Fruit fly (Drosophila melanogaster) whole organism, embryonic: ENCODE data around the gene Bap111.

Source experiments
- Aef1 ChIP-seq: fragments of 200-800 bp; sonication (Bioruptor generic); IDR thresholded peaks from 3 replicates; pipeline ENCODE4 v1.3.6; 2022; ENCODE audit warnings: missing biosample characterization, missing genetic modification characterization
- CG1024 ChIP-seq: fragments of 200-800 bp; sonication (Bioruptor generic); IDR thresholded peaks from 2 replicates; pipeline ENCODE4 v1.3.6; 2022; ENCODE audit warnings: missing biosample characterization, missing genetic modification characterization
- CG10565 ChIP-seq: fragments of 200-800 bp; sonication (Bioruptor generic); optimal IDR thresholded peaks from 3 replicates; lab custom pipeline; 2016; ENCODE audit warnings: missing biosample characterization, mild to moderate bottlenecking, missing genetic modification characterization
- CG11247 ChIP-seq: fragments of 200-800 bp; sonication (Bioruptor generic); IDR thresholded peaks from 2 replicates; pipeline ENCODE4 v1.3.6; 2022; ENCODE audit warnings: missing biosample characterization, missing genetic modification characterization
- CG11560 ChIP-seq: fragments of 200-800 bp; sonication (Bioruptor generic); IDR thresholded peaks from 3 replicates; pipeline ENCODE4 v1.3.6; 2022; ENCODE audit warnings: missing biosample characterization, missing genetic modification characterization
- CG12071 ChIP-seq: fragments of 200-800 bp; sonication (Bioruptor generic); optimal IDR thresholded peaks from 3 replicates; lab custom pipeline; 2018; ENCODE audit warnings: missing biosample characterization, mild to moderate bottlenecking, missing genetic modification characterization
- CG13287 ChIP-seq: fragments of 200-800 bp; sonication (Bioruptor generic); IDR thresholded peaks from 2 replicates; pipeline ENCODE4 v1.3.6; 2022; ENCODE audit warnings: missing biosample characterization, missing genetic modification characterization; ENCODE audit not compliant: partially characterized antibody
- CG13296 ChIP-seq: fragments of 200-800 bp; sonication (Bioruptor generic); optimal IDR thresholded peaks from 3 replicates; lab custom pipeline; 2018; ENCODE audit warnings: missing biosample characterization, mild to moderate bottlenecking, missing genetic modification characterization
- CG13624 ChIP-seq: fragments of 200-800 bp; sonication (Bioruptor generic); optimal IDR thresholded peaks from 2 replicates; lab custom pipeline; 2016; ENCODE audit warnings: missing biosample characterization, missing genetic modification characterization
- CG13894 ChIP-seq: fragments of 200-800 bp; sonication (Bioruptor generic); optimal IDR thresholded peaks from 3 replicates; lab custom pipeline; 2018; ENCODE audit warnings: missing biosample characterization, mild to moderate bottlenecking, missing genetic modification characterization, moderate library complexity
- CG17359 ChIP-seq: fragments of 200-800 bp; sonication (Bioruptor generic); optimal IDR thresholded peaks from 3 replicates; lab custom pipeline; 2018; ENCODE audit warnings: missing biosample characterization, mild to moderate bottlenecking, missing genetic modification characterization, moderate library complexity
- CG17385 ChIP-seq: fragments of 200-800 bp; sonication (Bioruptor generic); optimal IDR thresholded peaks from 3 replicates; lab custom pipeline; 2018; ENCODE audit warnings: missing biosample characterization, mild to moderate bottlenecking, missing genetic modification characterization
- CG18599 ChIP-seq: fragments of 200-800 bp; sonication (Bioruptor generic); optimal IDR thresholded peaks from 3 replicates; lab custom pipeline; 2017; ENCODE audit warnings: missing biosample characterization, missing genetic modification characterization, mild to moderate bottlenecking, moderate library complexity, missing genetic modification reagents
- CG2116 ChIP-seq: fragments of 200-800 bp; sonication (Bioruptor generic); optimal IDR thresholded peaks from 3 replicates; lab custom pipeline; 2018; ENCODE audit warnings: missing biosample characterization, mild to moderate bottlenecking, missing genetic modification characterization
- CG2129 ChIP-seq: fragments of 200-800 bp; sonication (Bioruptor generic); IDR thresholded peaks from 2 replicates; pipeline ENCODE4 v1.3.6; 2022; ENCODE audit warnings: missing biosample characterization, missing genetic modification characterization; ENCODE audit not compliant: partially characterized antibody
- CG2199 ChIP-seq: fragments of 200-800 bp; sonication (Bioruptor generic); IDR thresholded peaks from 3 replicates; pipeline ENCODE4 v1.3.6; 2022; ENCODE audit warnings: missing biosample characterization, missing genetic modification characterization
- CG31388 ChIP-seq: fragments of 200-800 bp; sonication (Bioruptor generic); optimal IDR thresholded peaks from 2 replicates; lab custom pipeline; 2016; ENCODE audit warnings: missing biosample characterization, missing genetic modification characterization
- CG4328 ChIP-seq: fragments of 200-800 bp; sonication (Bioruptor generic); optimal IDR thresholded peaks from 3 replicates; lab custom pipeline; 2017; ENCODE audit warnings: missing biosample characterization, missing genetic modification reagents, missing genetic modification characterization
- CG4360 ChIP-seq: fragments of 200-800 bp; sonication (Bioruptor generic); IDR thresholded peaks from 2 replicates; pipeline ENCODE4 v1.3.6; 2022; ENCODE audit warnings: missing biosample characterization, missing genetic modification characterization
- CG4404 ChIP-seq: fragments of 200-800 bp; sonication (Bioruptor generic); IDR thresholded peaks from 2 replicates; pipeline ENCODE4 v1.3.6; 2022; ENCODE audit warnings: missing biosample characterization, missing genetic modification characterization
- CG7357 ChIP-seq: fragments of 200-800 bp; sonication (Bioruptor generic); IDR thresholded peaks from 3 replicates; pipeline ENCODE4 v1.3.6; 2022; ENCODE audit warnings: missing biosample characterization, missing genetic modification characterization
- CG9876 ChIP-seq: fragments of 200-800 bp; sonication (Bioruptor generic); optimal IDR thresholded peaks from 2 replicates; lab custom pipeline; 2016; ENCODE audit warnings: missing biosample characterization, missing genetic modification characterization
- Chrac-16 ChIP-seq: fragments of 200-800 bp; sonication (Bioruptor generic); optimal IDR thresholded peaks from 3 replicates; lab custom pipeline; 2016; ENCODE audit warnings: missing biosample characterization, missing genetic modification characterization
- Dref ChIP-seq: fragments of 200-800 bp; sonication (Bioruptor generic); IDR thresholded peaks from 2 replicates; pipeline ENCODE4 v1.3.6; 2022; ENCODE audit warnings: missing biosample characterization, missing genetic modification characterization
- E2f2 ChIP-seq: fragments of 200-800 bp; sonication (Bioruptor generic); IDR thresholded peaks from 2 replicates; pipeline ENCODE4 v1.3.6; 2022; ENCODE audit warnings: missing biosample characterization, missing genetic modification characterization
- Ets97D ChIP-seq: fragments of 200-800 bp; sonication (Bioruptor generic); optimal IDR thresholded peaks from 3 replicates; lab custom pipeline; 2016; ENCODE audit warnings: missing biosample characterization, missing genetic modification characterization
- Fer3 ChIP-seq: fragments of 200-800 bp; sonication (Bioruptor generic); optimal IDR thresholded peaks from 2 replicates; lab custom pipeline; 2018; ENCODE audit warnings: missing biosample characterization, mild to moderate bottlenecking, missing genetic modification characterization, moderate library complexity
- Hr3 ChIP-seq: fragments of 200-800 bp; sonication (Bioruptor generic); optimal IDR thresholded peaks from 3 replicates; lab custom pipeline; 2016; ENCODE audit warnings: missing biosample characterization, missing genetic modification characterization
- Jarid2 ChIP-seq: fragments of 200-800 bp; sonication (Bioruptor generic); optimal IDR thresholded peaks from 3 replicates; lab custom pipeline; 2017; ENCODE audit warnings: mild to moderate bottlenecking, missing biosample characterization, missing genetic modification reagents, missing genetic modification characterization
- MTF-1 ChIP-seq: fragments of 200-800 bp; sonication (Bioruptor generic); optimal IDR thresholded peaks from 2 replicates; lab custom pipeline; 2018; ENCODE audit warnings: missing biosample characterization, mild to moderate bottlenecking, missing genetic modification characterization, borderline replicate concordance
- Med ChIP-seq: fragments of 200-800 bp; sonication (Bioruptor generic); peaks from one replicate; lab custom pipeline; 2016; ENCODE audit warnings: missing biosample characterization, missing genetic modification characterization, mild to moderate bottlenecking, inconsistent platforms, moderate library complexity
- Sox102F ChIP-seq: fragments of 200-800 bp; sonication (Bioruptor generic); optimal IDR thresholded peaks from 2 replicates; lab custom pipeline; 2018; ENCODE audit warnings: missing biosample characterization, mild to moderate bottlenecking, missing genetic modification characterization, moderate library complexity
- Usf ChIP-seq: fragments of 200-800 bp; sonication (Bioruptor generic); optimal IDR thresholded peaks from 2 replicates; lab custom pipeline; 2017; ENCODE audit warnings: missing genotype, missing biosample characterization, missing genetic modification characterization
- Vsx1 ChIP-seq: fragments of 200-800 bp; sonication (Bioruptor generic); optimal IDR thresholded peaks from 2 replicates; lab custom pipeline; 2017; ENCODE audit warnings: missing biosample characterization, mild to moderate bottlenecking, missing genetic modification characterization, missing genetic modification reagents
- al ChIP-seq: fragments of 200-800 bp; sonication (Bioruptor generic); IDR thresholded peaks from 2 replicates; pipeline ENCODE4 v1.3.6; 2022; ENCODE audit warnings: missing biosample characterization, missing genetic modification characterization
- ap ChIP-seq: fragments of 200-800 bp; sonication (Bioruptor generic); IDR thresholded peaks from 2 replicates; pipeline ENCODE4 v1.3.6; 2022; ENCODE audit warnings: missing biosample characterization, missing genetic modification characterization
- crol ChIP-seq: fragments of 200-800 bp; sonication (Bioruptor generic); IDR thresholded peaks from 2 replicates; pipeline ENCODE4 v1.3.6; 2022; ENCODE audit warnings: missing biosample characterization, missing genetic modification characterization
- fd102C ChIP-seq: fragments of 200-800 bp; sonication (Bioruptor generic); optimal IDR thresholded peaks from 2 replicates; lab custom pipeline; 2018; ENCODE audit warnings: missing biosample characterization, mild to moderate bottlenecking, missing genetic modification characterization, moderate library complexity
- gem ChIP-seq: fragments of 200-800 bp; sonication (Bioruptor generic); optimal IDR thresholded peaks from 2 replicates; lab custom pipeline; 2019; ENCODE audit warnings: missing biosample characterization, mild to moderate bottlenecking, missing genetic modification characterization, moderate library complexity
- grau ChIP-seq: fragments of 200-800 bp; optimal IDR thresholded peaks from 3 replicates; lab custom pipeline; 2019; ENCODE audit warnings: missing biosample characterization, mild to moderate bottlenecking, missing genetic modification characterization, moderate library complexity
- grn ChIP-seq: fragments of 200-800 bp; sonication (Bioruptor generic); optimal IDR thresholded peaks from 3 replicates; lab custom pipeline; 2017; ENCODE audit warnings: missing biosample characterization, missing genetic modification characterization
- hkb ChIP-seq, 2 experiments: fragments of 200-800 bp in 1 of 2; fragments of >200 bp in 1 of 2; sonication (Bioruptor generic) in 1 of 2; IDR thresholded peaks in 1 of 2; optimal IDR thresholded peaks in 1 of 2; 2 replicates each; pipeline versions ENCODE4 v1.3.6 to Lab custom; 2017 to 2022; ENCODE audit warnings: missing biosample characterization in 1 of 2, missing genetic modification characterization in 1 of 2
- kah ChIP-seq: fragments of 200-800 bp; sonication (Bioruptor generic); optimal IDR thresholded peaks from 2 replicates; lab custom pipeline; 2018; ENCODE audit warnings: missing biosample characterization, mild to moderate bottlenecking, missing genetic modification characterization
- oc ChIP-seq: fragments of 200-800 bp; sonication (Bioruptor generic); optimal IDR thresholded peaks from 2 replicates; lab custom pipeline; 2018; ENCODE audit warnings: missing biosample characterization, mild to moderate bottlenecking, missing genetic modification characterization, moderate library complexity
- pita ChIP-seq: fragments of 200-800 bp; sonication (Bioruptor generic); optimal IDR thresholded peaks from 2 replicates; lab custom pipeline; 2017; ENCODE audit warnings: missing biosample characterization, mild to moderate bottlenecking, missing genetic modification characterization
- ranshi ChIP-seq: fragments of 200-800 bp; sonication (Bioruptor generic); IDR thresholded peaks from 2 replicates; pipeline ENCODE4 v1.3.6; 2022; ENCODE audit warnings: missing biosample characterization, missing genetic modification characterization
- rib ChIP-seq: fragments of 200-800 bp; sonication (Bioruptor generic); IDR thresholded peaks from 2 replicates; pipeline ENCODE4 v1.3.6; 2022; ENCODE audit warnings: missing biosample characterization, missing genetic modification characterization
- slbo ChIP-seq: fragments of 200-800 bp; sonication (Bioruptor generic); IDR thresholded peaks from 2 replicates; pipeline ENCODE4 v1.3.6; 2022; ENCODE audit warnings: missing biosample characterization, missing genetic modification characterization
- tgo ChIP-seq: fragments of 200-800 bp; sonication (Bioruptor generic); IDR thresholded peaks from 3 replicates; pipeline ENCODE4 v1.3.6; 2022; ENCODE audit warnings: missing biosample characterization, missing genetic modification characterization
- toy ChIP-seq: fragments of 200-800 bp; sonication (Bioruptor generic); IDR thresholded peaks from 2 replicates; pipeline ENCODE4 v1.3.6; 2022; ENCODE audit warnings: missing biosample characterization, missing genetic modification characterization
- twi ChIP-seq: fragments of 200-800 bp; optimal IDR thresholded peaks from 2 replicates; lab custom pipeline; 2019; ENCODE audit warnings: missing biosample characterization, mild to moderate bottlenecking, missing genetic modification characterization, moderate library complexity

Gene Bap111

DNA sequence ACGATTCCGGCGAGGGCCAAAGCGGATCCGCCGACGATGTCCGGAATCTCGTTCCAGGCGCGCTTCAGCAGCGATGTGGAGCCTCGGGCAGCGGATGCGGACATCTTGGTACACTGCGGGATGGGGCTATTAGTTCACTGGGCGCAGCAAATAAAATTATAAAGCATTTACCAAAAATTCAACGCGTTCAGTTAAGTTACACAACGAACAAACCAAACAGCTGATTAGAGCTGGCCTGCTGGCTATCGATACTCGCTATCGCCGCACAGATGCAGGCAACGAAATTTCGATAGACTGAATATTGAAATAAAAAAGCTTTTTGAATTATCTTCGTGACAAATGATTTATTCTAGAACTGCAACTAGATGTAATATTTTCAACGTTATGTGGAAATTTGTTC lies 10.6 kb downstream of the Bap111 start, which contains the start of gene NdufA3 (continued):
- TF ChIP-seq CG4328 (no peak), CG13624 (GFP tag; lab: Kevin White, UChicago) (no peak), oc (no peak), CG13287 (GFP tag; lab: Robert Waterston, UW) (peak; percentile 83), kah (GFP tag; lab: Kevin White, UChicago) (no peak), E2f2 (GFP tag; lab: Robert Waterston, UW) (peak; percentile 50), MTF-1 (GFP tag; lab: Kevin White, UChicago) (no peak), CG10565 (no peak), CG11560 (tag; lab: Robert Waterston, UW) (no peak; the same call in 2 of the 3 replicates), Med (peak; percentile 20), slbo (GFP tag; lab: Robert Waterston, UW) (peak; percentile 8; the same call in 1 of the 2 replicates), CG9876 (no peak), tgo (GFP tag; lab: Robert Waterston, UW) (no peak), CG17359 (no peak), ranshi (no peak), CG4404 (GFP tag; lab: Robert Waterston, UW) (no peak), crol (no peak), Jarid2 (GFP tag; lab: Kevin White, UChicago) (no peak), twi (tag; lab: Kevin White, UChicago) (no peak), Aef1 (GFP tag; lab: Robert Waterston, UW) (no peak), Fer3 (tag; lab: Kevin White, UChicago) (no peak), gem (tag; lab: Kevin White, UChicago) (no peak), Ets97D (GFP tag; lab: Kevin White, UChicago) (no peak), Dref (GFP tag; lab: Robert Waterston, UW) (peak; percentile 84), CG13894 (tag; lab: Kevin White, UChicago) (no peak), CG18599 (GFP tag; lab: Kevin White, UChicago) (no peak), CG2116 (GFP tag; lab: Kevin White, UChicago) (peak; percentile 41), CG13296 (GFP tag; lab: Kevin White, UChicago) (no peak), ap (GFP tag; lab: Robert Waterston, UW) (no peak), CG7357 (no peak), CG4360 (GFP tag; lab: Robert Waterston, UW) (no peak), CG2199 (GFP tag; lab: Robert Waterston, UW) (no peak), CG1024 (no peak), CG12071 (GFP tag; lab: Kevin White, UChicago) (no peak), CG31388 (no peak), CG11247 (no peak), Sox102F (GFP tag; lab: Kevin White, UChicago) (no peak), Hr3 (no peak), CG17385 (no peak), hkb (optimal IDR thresholded peaks at IDR 0.05; lab: Kevin White, UChicago) (no peak), hkb (GFP tag; IDR thresholded peaks at IDR 0.05; lab: Robert Waterston, UW) (no peak), grau (tag; lab: Kevin White, UChicago) (no peak), pita (no peak), fd102C (no peak), CG2129 (GFP tag; lab: Robert Waterston, UW) (peak; percentile 64), grn (GFP tag; lab: Kevin White, UChicago) (no peak), Chrac-16 (GFP tag; lab: Kevin White, UChicago) (no peak), al (GFP tag; lab: Robert Waterston, UW) (no peak), Usf (GFP tag; lab: Kevin White, UChicago) (no peak), rib (GFP tag; lab: Robert Waterston, UW) (no peak), toy (GFP tag; lab: Robert Waterston, UW) (no peak), Vsx1 (GFP tag; lab: Kevin White, UChicago) (no peak)
